Fruit fly (Drosophila melanogaster) whole organism, embryonic: Measurements from ENCODE around the gene Orct2.

Source experiments
- Antp ChIP-seq: fragments of 200-800 bp; sonication (Bioruptor generic); optimal IDR thresholded peaks from 3 replicates; lab custom pipeline; 2016; ENCODE audit warnings: missing biosample characterization, missing genetic modification characterization
- Atf-2 ChIP-seq: fragments of 200-800 bp; sonication (Bioruptor generic); optimal IDR thresholded peaks from 2 replicates; lab custom pipeline; 2016; ENCODE audit warnings: missing biosample characterization, missing genetic modification characterization
- CG1024 ChIP-seq: fragments of 200-800 bp; sonication (Bioruptor generic); IDR thresholded peaks from 2 replicates; pipeline ENCODE4 v1.3.6; 2022; ENCODE audit warnings: missing biosample characterization, missing genetic modification characterization
- CG10431 ChIP-seq: fragments of 200-800 bp; sonication (Bioruptor generic); optimal IDR thresholded peaks from 3 replicates; lab custom pipeline; 2018; ENCODE audit warnings: missing biosample characterization, mild to moderate bottlenecking, missing genetic modification characterization
- CG10959 ChIP-seq: fragments of 200-800 bp; sonication (Bioruptor generic); IDR thresholded peaks from 2 replicates; pipeline ENCODE4 v1.3.6; 2022; ENCODE audit warnings: missing biosample characterization, missing genetic modification characterization
- CG15479 ChIP-seq: fragments of 200-800 bp; sonication (Bioruptor generic); optimal IDR thresholded peaks from 3 replicates; lab custom pipeline; 2019; ENCODE audit warnings: missing biosample characterization, mild to moderate bottlenecking, missing genetic modification characterization, moderate library complexity
- CG15601 ChIP-seq: fragments of 200-800 bp; sonication (Bioruptor generic); optimal IDR thresholded peaks from 3 replicates; lab custom pipeline; 2019; ENCODE audit warnings: missing biosample characterization, mild to moderate bottlenecking, missing genetic modification characterization, moderate library complexity
- CG17829 ChIP-seq: fragments of 200-800 bp; optimal IDR thresholded peaks from 2 replicates; lab custom pipeline; 2019; ENCODE audit warnings: missing biosample characterization, mild to moderate bottlenecking, missing genetic modification characterization, moderate library complexity
- CG31224 ChIP-seq: fragments of 200-800 bp; sonication (Bioruptor generic); IDR thresholded peaks from 2 replicates; pipeline ENCODE4 v1.3.6; 2022; ENCODE audit warnings: missing biosample characterization, missing genetic modification characterization
- CG34422 ChIP-seq: fragments of 200-800 bp; sonication (Bioruptor generic); IDR thresholded peaks from 3 replicates; pipeline ENCODE4 v1.3.6; 2022; ENCODE audit warnings: missing biosample characterization, missing genetic modification characterization
- CG3995 ChIP-seq: fragments of 200-800 bp; sonication (Bioruptor generic); optimal IDR thresholded peaks from 3 replicates; lab custom pipeline; 2016; ENCODE audit warnings: missing biosample characterization, missing genetic modification characterization
- CG4854 ChIP-seq: fragments of 200-800 bp; sonication (Bioruptor generic); optimal IDR thresholded peaks from 2 replicates; lab custom pipeline; 2016; ENCODE audit warnings: missing biosample characterization, missing genetic modification characterization, inconsistent platforms
- CG7786 ChIP-seq: fragments of 200-800 bp; sonication (Bioruptor generic); optimal IDR thresholded peaks from 2 replicates; lab custom pipeline; 2016; ENCODE audit warnings: missing biosample characterization, missing genetic modification characterization
- CG8359 ChIP-seq: fragments of 200-800 bp; sonication (Bioruptor generic); optimal IDR thresholded peaks from 2 replicates; lab custom pipeline; 2017; ENCODE audit warnings: missing biosample characterization, mild to moderate bottlenecking, missing genetic modification characterization, borderline replicate concordance
- D ChIP-seq, 2 experiments: fragments of 200-800 bp in 1 of 2; fragments of >200 bp in 1 of 2; sonication (Bioruptor generic) in 1 of 2; optimal IDR thresholded peaks; 2 replicates in 1 of 2; 3 replicates in 1 of 2; lab custom pipeline; 2017; ENCODE audit warnings: mild to moderate bottlenecking in 1 of 2, missing biosample characterization in 1 of 2, missing genetic modification characterization in 1 of 2, missing genetic modification reagents in 1 of 2
- Lhr ChIP-seq: fragments of 200-800 bp; sonication (Bioruptor generic); optimal IDR thresholded peaks from 3 replicates; lab custom pipeline; 2017; ENCODE audit warnings: mild to moderate bottlenecking, missing biosample characterization, missing genetic modification reagents, missing genetic modification characterization
- Lpt ChIP-seq: fragments of >200 bp; optimal IDR thresholded peaks from 2 replicates; lab custom pipeline; 2018; ENCODE audit warnings: missing biosample characterization, missing genetic modification characterization
- MESR4 ChIP-seq: fragments of 200-800 bp; sonication (Bioruptor generic); optimal IDR thresholded peaks from 2 replicates; lab custom pipeline; 2018; ENCODE audit warnings: missing biosample characterization, mild to moderate bottlenecking, missing genetic modification characterization, moderate library complexity
- Mad ChIP-seq: fragments of 200-800 bp; sonication (Bioruptor generic); optimal IDR thresholded peaks from 2 replicates; lab custom pipeline; 2016; ENCODE audit warnings: missing biosample characterization, missing genetic modification characterization
- Nf-YA ChIP-seq: fragments of 200-800 bp; sonication (Bioruptor generic); IDR thresholded peaks from 2 replicates; pipeline ENCODE4 v1.3.6; 2022; ENCODE audit warnings: missing biosample characterization, missing genetic modification characterization
- Ravus ChIP-seq: fragments of 200-800 bp; sonication (Bioruptor generic); IDR thresholded peaks from 2 replicates; pipeline ENCODE4 v1.3.6; 2022; ENCODE audit warnings: missing biosample characterization, missing genetic modification characterization
- Sox102F ChIP-seq: fragments of 200-800 bp; sonication (Bioruptor generic); optimal IDR thresholded peaks from 2 replicates; lab custom pipeline; 2018; ENCODE audit warnings: missing biosample characterization, mild to moderate bottlenecking, missing genetic modification characterization, moderate library complexity
- Ssrp ChIP-seq: fragments of 200-800 bp; sonication (Bioruptor generic); optimal IDR thresholded peaks from 2 replicates; lab custom pipeline; 2018; ENCODE audit warnings: missing biosample characterization, mild to moderate bottlenecking, missing genetic modification characterization, moderate library complexity
- bbx ChIP-seq: fragments of 200-800 bp; sonication (Bioruptor generic); IDR thresholded peaks from 2 replicates; pipeline ENCODE4 v1.3.6; 2022; ENCODE audit warnings: missing biosample characterization, missing genetic modification characterization; ENCODE audit not compliant: partially characterized antibody
- btn ChIP-seq: fragments of 200-800 bp; sonication (Bioruptor generic); optimal IDR thresholded peaks from 2 replicates; lab custom pipeline; 2016; ENCODE audit warnings: missing biosample characterization, missing genetic modification characterization
- chm ChIP-seq: fragments of 200-800 bp; sonication (Bioruptor generic); IDR thresholded peaks from 2 replicates; pipeline ENCODE4 v1.3.6; 2022; ENCODE audit warnings: missing biosample characterization, missing genetic modification characterization
- ems ChIP-seq: fragments of 200-800 bp; sonication (Bioruptor generic); optimal IDR thresholded peaks from 3 replicates; lab custom pipeline; 2016; ENCODE audit warnings: missing biosample characterization, missing genetic modification characterization
- fd3F ChIP-seq: fragments of 200-800 bp; sonication (Bioruptor generic); optimal IDR thresholded peaks from 2 replicates; lab custom pipeline; 2018; ENCODE audit warnings: missing biosample characterization, mild to moderate bottlenecking, missing genetic modification characterization, moderate library complexity
- gsb-n ChIP-seq: fragments of 200-800 bp; sonication (Bioruptor generic); optimal IDR thresholded peaks from 3 replicates; lab custom pipeline; 2018; ENCODE audit warnings: missing biosample characterization, mild to moderate bottlenecking, missing genetic modification characterization
- jumu ChIP-seq: fragments of 200-800 bp; sonication (Bioruptor generic); optimal IDR thresholded peaks from 3 replicates; lab custom pipeline; 2016; ENCODE audit warnings: missing biosample characterization, missing genetic modification characterization
- kni ChIP-seq: fragments of 200-800 bp; sonication (Bioruptor generic); optimal IDR thresholded peaks from 3 replicates; lab custom pipeline; 2017; ENCODE audit warnings: mild to moderate bottlenecking, missing biosample characterization, missing genetic modification reagents, missing genetic modification characterization
- luna ChIP-seq: fragments of 200-800 bp; sonication (Bioruptor generic); optimal IDR thresholded peaks from 2 replicates; lab custom pipeline; 2016; ENCODE audit warnings: missing biosample characterization, missing genetic modification characterization
- mirr ChIP-seq: fragments of 200-800 bp; sonication (Bioruptor generic); optimal IDR thresholded peaks from 3 replicates; lab custom pipeline; 2018; ENCODE audit warnings: missing biosample characterization, mild to moderate bottlenecking, missing genetic modification characterization
- nau ChIP-seq: fragments of 200-800 bp; sonication (Bioruptor generic); optimal IDR thresholded peaks from 3 replicates; lab custom pipeline; 2017; ENCODE audit warnings: missing biosample characterization, mild to moderate bottlenecking, missing genetic modification characterization, missing genetic modification reagents
- nerfin-1 ChIP-seq: fragments of 200-800 bp; sonication (Bioruptor generic); optimal IDR thresholded peaks from 3 replicates; lab custom pipeline; 2019; ENCODE audit warnings: missing biosample characterization, mild to moderate bottlenecking, missing genetic modification characterization, moderate library complexity
- nmo ChIP-seq: fragments of 200-800 bp; sonication (Bioruptor generic); optimal IDR thresholded peaks from 2 replicates; lab custom pipeline; 2018; ENCODE audit warnings: missing biosample characterization, mild to moderate bottlenecking, missing genetic modification characterization, moderate library complexity
- peb ChIP-seq: fragments of 200-800 bp; sonication (Bioruptor generic); IDR thresholded peaks from 2 replicates; pipeline ENCODE4 v1.3.6; 2022; ENCODE audit warnings: missing biosample characterization, missing genetic modification characterization
- pita ChIP-seq: fragments of 200-800 bp; sonication (Bioruptor generic); optimal IDR thresholded peaks from 2 replicates; lab custom pipeline; 2017; ENCODE audit warnings: missing biosample characterization, mild to moderate bottlenecking, missing genetic modification characterization
- rib ChIP-seq: fragments of 200-800 bp; sonication (Bioruptor generic); IDR thresholded peaks from 2 replicates; pipeline ENCODE4 v1.3.6; 2022; ENCODE audit warnings: missing biosample characterization, missing genetic modification characterization
- row ChIP-seq: fragments of 200-800 bp; sonication (Bioruptor generic); IDR thresholded peaks from 3 replicates; pipeline ENCODE4 v1.3.6; 2022; ENCODE audit warnings: missing biosample characterization, missing genetic modification characterization
- run ChIP-seq: fragments of 200-800 bp; sonication (Bioruptor generic); optimal IDR thresholded peaks from 3 replicates; lab custom pipeline; 2018; ENCODE audit warnings: missing biosample characterization, mild to moderate bottlenecking, missing genetic modification characterization
- scrt ChIP-seq: fragments of 200-800 bp; sonication (Bioruptor generic); optimal IDR thresholded peaks from 2 replicates; lab custom pipeline; 2018; ENCODE audit warnings: missing biosample characterization, mild to moderate bottlenecking, missing genetic modification characterization, moderate library complexity
- sens-2 ChIP-seq: fragments of 200-800 bp; sonication (Bioruptor generic); IDR thresholded peaks from 2 replicates; pipeline ENCODE4 v1.3.6; 2022; ENCODE audit warnings: missing biosample characterization, missing genetic modification characterization
- shn ChIP-seq: fragments of 200-800 bp; sonication (Bioruptor generic); optimal IDR thresholded peaks from 3 replicates; lab custom pipeline; 2016; ENCODE audit warnings: missing biosample characterization, missing genetic modification characterization
- tap ChIP-seq: fragments of 200-800 bp; optimal IDR thresholded peaks from 3 replicates; lab custom pipeline; 2019; ENCODE audit warnings: missing biosample characterization, mild to moderate bottlenecking, missing genetic modification characterization, moderate library complexity
- toy ChIP-seq: fragments of 200-800 bp; sonication (Bioruptor generic); IDR thresholded peaks from 2 replicates; pipeline ENCODE4 v1.3.6; 2022; ENCODE audit warnings: missing biosample characterization, missing genetic modification characterization
- tx ChIP-seq: fragments of 200-800 bp; sonication (Bioruptor generic); optimal IDR thresholded peaks from 2 replicates; lab custom pipeline; 2016; ENCODE audit warnings: missing biosample characterization, missing genetic modification characterization
- unc-4 ChIP-seq: fragments of 200-800 bp; sonication (Bioruptor generic); IDR thresholded peaks from 2 replicates; pipeline ENCODE4 v1.3.6; 2022; ENCODE audit warnings: missing biosample characterization, missing genetic modification characterization; ENCODE audit not compliant: partially characterized antibody
- vnd ChIP-seq: fragments of 200-800 bp; sonication (Bioruptor generic); IDR thresholded peaks from 3 replicates; pipeline ENCODE4 v1.3.6; 2022; ENCODE audit warnings: missing biosample characterization, missing genetic modification characterization; ENCODE audit not compliant: partially characterized antibody

The Orct2 gene

DNA sequence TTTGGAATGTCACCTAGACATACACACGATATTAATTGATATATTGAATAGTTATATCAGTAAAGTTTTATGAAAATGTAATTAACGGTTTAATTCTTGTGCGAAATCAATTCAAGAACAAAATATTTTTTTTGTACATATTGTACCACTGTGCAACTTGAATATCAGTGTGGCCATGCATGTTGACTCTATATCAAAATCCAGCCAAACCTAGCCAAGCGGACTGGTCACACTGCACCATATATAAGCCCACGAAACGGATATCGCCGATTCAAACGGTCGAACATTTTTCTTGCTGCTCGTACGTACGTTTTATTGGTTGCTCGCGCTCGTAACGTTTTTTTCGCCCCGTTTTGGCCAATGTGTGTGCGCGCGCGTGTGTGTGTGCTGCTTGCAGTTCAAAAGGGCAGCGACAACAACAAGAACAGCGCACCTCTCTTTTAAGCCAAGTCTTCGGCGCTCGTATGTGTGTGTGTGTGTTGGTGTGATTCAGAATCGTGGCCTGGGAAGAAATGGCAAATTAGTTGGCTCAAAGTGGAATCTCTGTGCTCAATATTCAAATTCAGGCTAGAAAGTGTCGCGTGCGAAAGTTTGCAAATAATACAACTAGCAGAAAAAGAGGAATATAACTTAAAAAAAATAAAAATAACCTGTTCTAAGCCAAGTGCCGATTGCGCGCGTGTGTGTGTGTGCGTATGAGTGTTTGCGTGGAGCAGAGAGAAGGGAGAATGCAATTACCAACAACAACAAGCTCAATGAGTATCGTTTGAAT is 22.1 kb downstream of the Orct2 start, which contains the start of gene crb (continued):
- TF ChIP-seq sens-2 (GFP tag; lab: Robert Waterston, UW) (0 out of 2 replicates have a peak, but pooled peaks have one; percentile 28), Lpt (no peak), chm (peak; percentile 71), tap (tag; lab: Kevin White, UChicago) (no peak), toy (no peak), btn (GFP tag; lab: Kevin White, UChicago) (no peak), luna (GFP tag; lab: Kevin White, UChicago) (no peak), nmo (GFP tag; lab: Kevin White, UChicago) (peak; percentile 58), CG10431 (GFP tag; lab: Kevin White, UChicago) (no peak), Mad (GFP tag; lab: Kevin White, UChicago) (peak; percentile 42), row (GFP tag; lab: Robert Waterston, UW) (peak; percentile 86), CG17829 (tag; lab: Kevin White, UChicago) (peak; percentile 59), tx (GFP tag; lab: Kevin White, UChicago) (no peak), nau (GFP tag; lab: Kevin White, UChicago) (peak; percentile 12), Lhr (GFP tag; lab: Kevin White, UChicago) (peak; percentile 63), scrt (GFP tag; lab: Kevin White, UChicago) (peak; percentile 23), Ravus (GFP tag; lab: Robert Waterston, UW) (no peak), unc-4 (no peak), Atf-2 (GFP tag; lab: Kevin White, UChicago) (no peak), Nf-YA (peak; percentile 47; the same call in 1 of the 2 replicates), CG15601 (peak; percentile 40), nerfin-1 (tag; lab: Kevin White, UChicago) (peak; percentile 46), jumu (peak; percentile 18), mirr (GFP tag; lab: Kevin White, UChicago) (peak; percentile 60), shn (peak; percentile 34), ems (GFP tag; lab: Kevin White, UChicago) (peak; percentile 46), CG7786 (GFP tag; lab: Kevin White, UChicago) (no peak), bbx (GFP tag; lab: Robert Waterston, UW) (peak; percentile 77), fd3F (no peak), CG10959 (GFP tag; lab: Robert Waterston, UW) (no peak; the same call in 1 of the 2 replicates), CG15479 (GFP tag; lab: Kevin White, UChicago) (peak; percentile 21), CG1024 (GFP tag; lab: Robert Waterston, UW) (no peak; the same call in 1 of the 2 replicates), CG8359 (GFP tag; lab: Kevin White, UChicago) (no peak), peb (GFP tag; lab: Robert Waterston, UW) (no peak), CG4854 (GFP tag; lab: Kevin White, UChicago) (peak; percentile 13), Antp (GFP tag; lab: Kevin White, UChicago) (peak; percentile 54), gsb-n (peak; percentile 45), Ssrp (no peak), CG3995 (GFP tag; lab: Kevin White, UChicago) (no peak), CG31224 (GFP tag; lab: Robert Waterston, UW) (no peak), vnd (no peak), kni (GFP tag; lab: Kevin White, UChicago) (peak; percentile 5), D (optimal IDR thresholded peaks at IDR 0.05; lab: Kevin White, UChicago) (no peak), D (GFP tag; optimal IDR thresholded peaks at IDR 0.05; lab: Kevin White, UChicago) (no peak), Sox102F (GFP tag; lab: Kevin White, UChicago) (peak; percentile 1), run (peak; percentile 30), rib (GFP tag; lab: Robert Waterston, UW) (peak; percentile 80), CG34422 (GFP tag; lab: Robert Waterston, UW) (no peak; the same call in 1 of the 3 replicates), MESR4 (GFP tag; lab: Kevin White, UChicago) (peak; percentile 59), pita (no peak)
